Fruit fly (Drosophila melanogaster) whole organism, pupa: ENCODE data around the gene Serinc.

Experiments used
- CG10348 ChIP-seq: fragments of 200-800 bp; sonication (Bioruptor generic); IDR thresholded peaks from 2 replicates; pipeline ENCODE4 v1.3.6; 2022; ENCODE audit warnings: missing biosample characterization, missing genetic modification characterization
- CG12605 ChIP-seq: fragments of 200-800 bp; sonication (Bioruptor generic); IDR thresholded peaks from 2 replicates; pipeline ENCODE4 v1.3.6; 2022; ENCODE audit warnings: missing biosample characterization, missing genetic modification characterization
- CG13204 ChIP-seq: fragments of 200-800 bp; sonication (Bioruptor generic); optimal IDR thresholded peaks from 2 replicates; lab custom pipeline; 2018; ENCODE audit warnings: missing biosample characterization, mild to moderate bottlenecking, missing genetic modification characterization, moderate library complexity
- CG14655 ChIP-seq: fragments of 200-800 bp; sonication (Bioruptor generic); optimal IDR thresholded peaks from 3 replicates; lab custom pipeline; 2017; ENCODE audit warnings: mild to moderate bottlenecking, missing biosample characterization, missing genetic modification reagents, missing genetic modification characterization
- CG15710 ChIP-seq: fragments of 200-800 bp; sonication (Bioruptor generic); optimal IDR thresholded peaks from 2 replicates; lab custom pipeline; 2018; ENCODE audit warnings: missing biosample characterization, mild to moderate bottlenecking, missing genetic modification characterization, moderate library complexity
- CG17806 ChIP-seq: fragments of 200-800 bp; sonication (Bioruptor generic); optimal IDR thresholded peaks from 2 replicates; lab custom pipeline; 2018; ENCODE audit warnings: missing biosample characterization, mild to moderate bottlenecking, missing genetic modification characterization, moderate library complexity
- CG32121 ChIP-seq: fragments of 200-800 bp; sonication (Bioruptor generic); IDR thresholded peaks from 2 replicates; pipeline ENCODE4 v1.3.6; 2022; ENCODE audit warnings: missing biosample characterization, missing genetic modification characterization
- CG34367 ChIP-seq: fragments of 200-800 bp; sonication (Bioruptor generic); optimal IDR thresholded peaks from 2 replicates; lab custom pipeline; 2018; ENCODE audit warnings: missing biosample characterization, mild to moderate bottlenecking, missing genetic modification characterization
- CG4496 ChIP-seq: fragments of 200-800 bp; sonication (Bioruptor generic); IDR thresholded peaks from 3 replicates; pipeline ENCODE4 v1.3.6; 2022; ENCODE audit warnings: missing biosample characterization, missing genetic modification characterization
- CG8159 ChIP-seq: fragments of 200-800 bp; sonication (Bioruptor generic); optimal IDR thresholded peaks from 3 replicates; lab custom pipeline; 2018; ENCODE audit warnings: missing biosample characterization, mild to moderate bottlenecking, missing genetic modification characterization, moderate library complexity
- CG8301 ChIP-seq: fragments of 200-800 bp; sonication (Bioruptor generic); optimal IDR thresholded peaks from 2 replicates; lab custom pipeline; 2018; ENCODE audit warnings: missing biosample characterization, mild to moderate bottlenecking, missing genetic modification characterization
- CG9948 ChIP-seq: fragments of 200-800 bp; sonication (Bioruptor generic); optimal IDR thresholded peaks from 2 replicates; lab custom pipeline; 2018; ENCODE audit warnings: missing biosample characterization, mild to moderate bottlenecking, missing genetic modification characterization, moderate library complexity
- D1 ChIP-seq: fragments of 200-800 bp; sonication (Bioruptor generic); optimal IDR thresholded peaks from 2 replicates; lab custom pipeline; 2018; ENCODE audit warnings: missing biosample characterization, mild to moderate bottlenecking, missing genetic modification characterization, moderate library complexity
- EcR ChIP-seq: fragments of 200-800 bp; sonication (Bioruptor generic); optimal IDR thresholded peaks from 3 replicates; lab custom pipeline; 2019; ENCODE audit warnings: missing biosample characterization, missing genetic modification characterization, mild to moderate bottlenecking, moderate library complexity, missing genetic modification reagents
- Ets98B ChIP-seq: fragments of 200-800 bp; sonication (Bioruptor generic); IDR thresholded peaks from 2 replicates; pipeline ENCODE4 v1.3.6; 2022; ENCODE audit warnings: missing biosample characterization, missing genetic modification characterization
- Pif1A ChIP-seq: fragments of 200-800 bp; sonication (Bioruptor generic); optimal IDR thresholded peaks from 3 replicates; lab custom pipeline; 2016; ENCODE audit warnings: missing biosample characterization, missing genetic modification characterization
- Pif1B ChIP-seq: fragments of 200-800 bp; sonication (Bioruptor generic); optimal IDR thresholded peaks from 3 replicates; lab custom pipeline; 2016; ENCODE audit warnings: missing biosample characterization, missing genetic modification characterization
- Snoo ChIP-seq: fragments of 200-800 bp; sonication (Bioruptor generic); optimal IDR thresholded peaks from 3 replicates; lab custom pipeline; 2017; ENCODE audit warnings: missing biosample characterization, mild to moderate bottlenecking, missing genetic modification characterization, inconsistent platforms
- fd96Ca ChIP-seq: fragments of 200-800 bp; sonication (Bioruptor generic); IDR thresholded peaks from 3 replicates; pipeline ENCODE4 v1.3.6; 2022; ENCODE audit warnings: missing biosample characterization, missing genetic modification characterization
- gl ChIP-seq: fragments of 200-800 bp; sonication (Bioruptor generic); optimal IDR thresholded peaks from 2 replicates; lab custom pipeline; 2018; ENCODE audit warnings: missing biosample characterization, mild to moderate bottlenecking, missing genetic modification characterization
- rn ChIP-seq: fragments of 200-800 bp; sonication (Bioruptor generic); IDR thresholded peaks from 2 replicates; pipeline ENCODE4 v1.3.6; 2022; ENCODE audit warnings: missing biosample characterization, missing genetic modification characterization

Serinc gene

dm6 chr3L:16429451-16429850 is 16.9 kb downstream of the Serinc start:
- no peak for TF ChIP-seq CG15710 (tag; lab: Kevin White, UChicago)
- no peak for TF ChIP-seq CG4496
- no peak for TF ChIP-seq gl
- no peak for TF ChIP-seq Pif1B (GFP tag; lab: Kevin White, UChicago)
- no peak for TF ChIP-seq fd96Ca (GFP tag; lab: Robert Waterston, UW)
- TF ChIP-seq CG14655, result no peak
- no peak for TF ChIP-seq Snoo
- TF ChIP-seq CG10348 (GFP tag; lab: Robert Waterston, UW), result no peak
- TF ChIP-seq rn (GFP tag; lab: Robert Waterston, UW), result no peak
- TF ChIP-seq CG8301, result no peak
- no peak for TF ChIP-seq EcR (GFP tag; lab: Kevin White, UChicago)
- TF ChIP-seq CG13204, result no peak
- TF ChIP-seq CG9948 (tag; lab: Kevin White, UChicago), result no peak
- no peak for TF ChIP-seq Pif1A (GFP tag; lab: Kevin White, UChicago)
- TF ChIP-seq CG34367, result no peak

- TF ChIP-seq CG34367 (no peak), CG15710 (tag; lab: Kevin White, UChicago) (no peak), Pif1B (GFP tag; lab: Kevin White, UChicago) (no peak), CG13204 (no peak), CG32121 (GFP tag; lab: Robert Waterston, UW) (no peak), CG14655 (no peak)
These were observed 18.5 kb downstream of the Serinc start for dm6 chr3L:16431056-16431455.

- TF ChIP-seq CG32121 (GFP tag; lab: Robert Waterston, UW) (no peak), Pif1A (GFP tag; lab: Kevin White, UChicago) (no peak), D1 (tag; lab: Kevin White, UChicago) (no peak), CG12605 (GFP tag; lab: Robert Waterston, UW) (no peak), CG10348 (GFP tag; lab: Robert Waterston, UW) (no peak), EcR (GFP tag; lab: Kevin White, UChicago) (no peak), gl (no peak), Snoo (no peak), CG15710 (tag; lab: Kevin White, UChicago) (no peak), CG8159 (tag; lab: Kevin White, UChicago) (no peak), Pif1B (GFP tag; lab: Kevin White, UChicago) (no peak), CG34367 (no peak), CG4496 (no peak), CG13204 (no peak)
These were observed 21.0 kb downstream of the Serinc start for dm6 chr3L:16433556-16433955.

- TF ChIP-seq EcR (GFP tag; lab: Kevin White, UChicago) (no peak), CG14655 (peak; percentile 17), Pif1A (GFP tag; lab: Kevin White, UChicago) (no peak), CG9948 (tag; lab: Kevin White, UChicago) (no peak)
- TF ChIP-seq, all 21 proteins: peak for 1
These were observed 24.7 kb downstream of the Serinc start for dm6 chr3L:16437271-16437670.

dm6 chr3L:16442628-16443027 is 30.1 kb downstream of the Serinc start:
- TF ChIP-seq CG8301 (peak; percentile 51), CG14655 (peak; percentile 35), CG13204 (no peak)

- TF ChIP-seq CG17806 (tag; lab: Kevin White, UChicago) (peak; percentile 10), gl (no peak), CG4496 (peak; percentile 50; the same call in 1 of the 3 replicates), CG12605 (GFP tag; lab: Robert Waterston, UW) (no peak; the same call in 1 of the 2 replicates), D1 (tag; lab: Kevin White, UChicago) (no peak), CG13204 (no peak), Ets98B (GFP tag; lab: Robert Waterston, UW) (peak; percentile 43; the same call in 1 of the 2 replicates), CG14655 (peak; percentile 84), CG8301 (peak; percentile 79), Pif1A (GFP tag; lab: Kevin White, UChicago) (peak; percentile 17), EcR (GFP tag; lab: Kevin White, UChicago) (peak; percentile 30), rn (GFP tag; lab: Robert Waterston, UW) (no peak)
These were observed 39.6 kb downstream of the Serinc start, which contains the start of gene dsx-c73A for dm6 chr3L:16451887-16452751. Gene dsx-c73A (minus strand): TSS chr3L:16451958.

dm6 chr3L:16463846-16464245 is 51.3 kb downstream of the Serinc start:
- TF ChIP-seq Pif1A (GFP tag; lab: Kevin White, UChicago) (peak; percentile 13), CG12605 (GFP tag; lab: Robert Waterston, UW) (no peak), gl (no peak), EcR (GFP tag; lab: Kevin White, UChicago) (no peak), CG4496 (no peak), CG9948 (tag; lab: Kevin White, UChicago) (peak; percentile 57), CG32121 (GFP tag; lab: Robert Waterston, UW) (peak; percentile 18; the same call in 1 of the 2 replicates), CG14655 (peak; percentile 80), Ets98B (GFP tag; lab: Robert Waterston, UW) (no peak; the same call in 1 of the 2 replicates), CG8301 (peak; percentile 43), CG10348 (GFP tag; lab: Robert Waterston, UW) (no peak), CG34367 (peak; percentile 17), Pif1B (GFP tag; lab: Kevin White, UChicago) (peak; percentile 53), CG8159 (tag; lab: Kevin White, UChicago) (peak; percentile 62), rn (GFP tag; lab: Robert Waterston, UW) (no peak), CG15710 (tag; lab: Kevin White, UChicago) (peak; percentile 57), D1 (tag; lab: Kevin White, UChicago) (no peak), fd96Ca (GFP tag; lab: Robert Waterston, UW) (no peak), CG13204 (no peak), Snoo (no peak), CG17806 (tag; lab: Kevin White, UChicago) (peak; percentile 54)
